Worm (Caenorhabditis elegans) whole organism, L3 larva: Measurements from ENCODE around the gene daf-15.

Experiments used
- ama-1 ChIP-seq: fragments of 150-350 bp; optimal IDR thresholded peaks from 2 replicates; lab custom pipeline; 2018
- elt-3 ChIP-seq, 3 experiments: fragments of 150-350 bp in 1 of 3; sonication (generic microtip) in 2 of 3; optimal IDR thresholded peaks; 2 replicates in 2 of 3; 4 replicates in 1 of 3; lab custom pipeline; 2014 to 2017; ENCODE audit warnings: missing biosample characterization in 3 of 3, missing genetic modification characterization in 3 of 3
- jun-1 ChIP-seq: fragments of 150-350 bp; optimal IDR thresholded peaks from 2 replicates; lab custom pipeline; 2014; ENCODE audit warnings: missing biosample characterization, missing genetic modification reagents, missing genetic modification characterization
- lin-15B ChIP-seq: fragments of 150-350 bp; optimal IDR thresholded peaks from 2 replicates; lab custom pipeline; 2014; ENCODE audit warnings: missing biosample characterization, missing genetic modification characterization
- nhr-12 ChIP-seq: fragments of 150-350 bp; optimal IDR thresholded peaks from 2 replicates; lab custom pipeline; 2014; ENCODE audit warnings: missing biosample characterization, missing genetic modification characterization
- nhr-237 ChIP-seq: fragments of 150-350 bp; optimal IDR thresholded peaks from 2 replicates; lab custom pipeline; 2014; ENCODE audit warnings: missing biosample characterization, missing genetic modification characterization
- nhr-77 ChIP-seq: fragments of 150-350 bp; optimal IDR thresholded peaks from 2 replicates; lab custom pipeline; 2014; ENCODE audit warnings: missing biosample characterization, missing genetic modification characterization
- sea-2 ChIP-seq: fragments of 150-350 bp; sonication (generic microtip); optimal IDR thresholded peaks from 4 replicates; lab custom pipeline; 2014; ENCODE audit warnings: missing biosample characterization, missing genetic modification reagents, missing genetic modification characterization
- snpc-4 ChIP-seq: fragments of 150-350 bp; optimal IDR thresholded peaks from 2 replicates; lab custom pipeline; 2014; ENCODE audit warnings: missing biosample characterization, missing genetic modification characterization

Gene daf-15

ce11 chrIV:9443940-9444339 lies 57.9 kb downstream of the daf-15 start, which contains the start of gene F38E11.9:
Gene F38E11.9 (minus strand): TSS chrIV:9444040.
- TF ChIP-seq snpc-4 (tag; lab: Kevin White, UChicago) (no peak), nhr-77 (no peak), elt-3 (tag; optimal IDR thresholded peaks at IDR 0.05; lab: Kevin White, UChicago) (no peak), nhr-237 (tag; lab: Kevin White, UChicago) (no peak), ama-1 (lab: Kevin White, UChicago) (no peak), lin-15B (tag; lab: Kevin White, UChicago) (no peak), sea-2 (no peak), jun-1 (tag; lab: Kevin White, UChicago) (no peak), nhr-12 (no peak)
